Worm (Caenorhabditis elegans) whole organism, L2 larva: ENCODE data around the gene F40G9.8.

Source experiments
- alr-1 ChIP-seq: fragments of 150-350 bp; optimal IDR thresholded peaks from 2 replicates; lab custom pipeline; 2014; ENCODE audit warnings: missing biosample characterization, missing genetic modification characterization
- aly-2 ChIP-seq: fragments of 150-350 bp; optimal IDR thresholded peaks from 2 replicates; lab custom pipeline; 2014; ENCODE audit warnings: missing biosample characterization, missing genetic modification characterization
- egl-27 ChIP-seq: sonication (generic microtip); optimal IDR thresholded peaks from 3 replicates; lab custom pipeline; 2017; ENCODE audit warnings: missing biosample characterization, missing genetic modification reagents, missing genetic modification characterization
- lsy-2 ChIP-seq, 2 experiments: fragments of 150-350 bp in 1 of 2; sonication (generic microtip) in 1 of 2; optimal IDR thresholded peaks; 2 replicates each; lab custom pipeline; 2014 to 2017; ENCODE audit warnings: missing biosample characterization in 2 of 2, missing genetic modification characterization in 2 of 2
- nhr-11 ChIP-seq: fragments of 150-350 bp; optimal IDR thresholded peaks from 2 replicates; lab custom pipeline; 2014; ENCODE audit warnings: missing biosample characterization, missing genetic modification characterization
- nhr-12 ChIP-seq: fragments of 150-350 bp; optimal IDR thresholded peaks from 2 replicates; lab custom pipeline; 2014; ENCODE audit warnings: missing biosample characterization, missing genetic modification characterization
- nhr-23 ChIP-seq: fragments of 150-350 bp; optimal IDR thresholded peaks from 2 replicates; lab custom pipeline; 2014; ENCODE audit warnings: missing biosample characterization, missing genetic modification reagents, missing genetic modification characterization
- nhr-237 ChIP-seq: fragments of 150-350 bp; optimal IDR thresholded peaks from 2 replicates; lab custom pipeline; 2014; ENCODE audit warnings: missing biosample characterization, missing genetic modification characterization
- snpc-4 ChIP-seq: fragments of 150-350 bp; optimal IDR thresholded peaks from 2 replicates; lab custom pipeline; 2014; ENCODE audit warnings: missing biosample characterization, missing genetic modification characterization
- unc-55 ChIP-seq: fragments of 150-350 bp; sonication (generic microtip); optimal IDR thresholded peaks from 3 replicates; lab custom pipeline; 2014; ENCODE audit warnings: missing biosample characterization, missing genetic modification reagents, missing genetic modification characterization
- unc-62 ChIP-seq: fragments of 150-350 bp; optimal IDR thresholded peaks from 2 replicates; lab custom pipeline; 2014; ENCODE audit warnings: missing biosample characterization, missing genetic modification reagents, missing genetic modification characterization
- zag-1 ChIP-seq: fragments of 150-350 bp; optimal IDR thresholded peaks from 2 replicates; lab custom pipeline; 2014; ENCODE audit warnings: missing biosample characterization, missing genetic modification characterization

- TF ChIP-seq unc-62 (GFP tag; lab: Kevin White, UChicago) (no peak), nhr-12 (tag; lab: Kevin White, UChicago) (no peak), nhr-11 (no peak), snpc-4 (tag; lab: Kevin White, UChicago) (no peak), unc-55 (no peak), nhr-23 (tag; lab: Kevin White, UChicago) (no peak), nhr-237 (tag; lab: Kevin White, UChicago) (no peak), zag-1 (no peak), egl-27 (tag; lab: Kevin White, UChicago) (no peak), alr-1 (tag; lab: Kevin White, UChicago) (no peak), aly-2 (tag; lab: Kevin White, UChicago) (no peak), lsy-2 (tag; optimal IDR thresholded peaks at IDR 0.05; lab: Kevin White, UChicago) (no peak)
These were observed 21.6 kb downstream of the F40G9.8 start, which contains the start of gene fbxb-82 for ce11 chrIII:143121-143520.
